Worm (Caenorhabditis elegans) whole organism, L2 larva: ENCODE results near the gene R09H10.5.

Source experiments
- R02D3.7 ChIP-seq: fragments of 150-350 bp; optimal IDR thresholded peaks from 2 replicates; lab custom pipeline; 2014; ENCODE audit warnings: missing biosample characterization, missing genetic modification characterization
- ZK546.5 ChIP-seq: sonication (generic microtip); optimal IDR thresholded peaks from 2 replicates; lab custom pipeline; 2017; ENCODE audit warnings: missing biosample characterization, missing genetic modification characterization
- aly-2 ChIP-seq: fragments of 150-350 bp; optimal IDR thresholded peaks from 2 replicates; lab custom pipeline; 2014; ENCODE audit warnings: missing biosample characterization, missing genetic modification characterization
- ama-1 ChIP-seq: fragments of 150-350 bp; optimal IDR thresholded peaks from 2 replicates; lab custom pipeline; 2018; ENCODE audit warnings: inconsistent platforms
- ceh-16 ChIP-seq: fragments of 150-350 bp; optimal IDR thresholded peaks from 2 replicates; lab custom pipeline; 2014; ENCODE audit warnings: missing biosample characterization, missing genetic modification characterization
- ceh-82 ChIP-seq: fragments of 150-350 bp; optimal IDR thresholded peaks from 2 replicates; lab custom pipeline; 2014; ENCODE audit warnings: missing biosample characterization, missing genetic modification characterization
- lin-13 ChIP-seq: fragments of 150-350 bp; optimal IDR thresholded peaks from 2 replicates; lab custom pipeline; 2014; ENCODE audit warnings: missing biosample characterization, missing genetic modification reagents, missing genetic modification characterization
- nhr-12 ChIP-seq: fragments of 150-350 bp; optimal IDR thresholded peaks from 2 replicates; lab custom pipeline; 2014; ENCODE audit warnings: missing biosample characterization, missing genetic modification characterization
- snpc-4 ChIP-seq: fragments of 150-350 bp; optimal IDR thresholded peaks from 2 replicates; lab custom pipeline; 2014; ENCODE audit warnings: missing biosample characterization, missing genetic modification characterization
- ztf-11 ChIP-seq: sonication (generic microtip); optimal IDR thresholded peaks from 2 replicates; lab custom pipeline; 2017; ENCODE audit warnings: missing biosample characterization, missing genetic modification characterization

ce11 chrIV:10664134-10664533 lies 35.5 kb upstream of the R09H10.5 start, which contains the start of gene K08C7.7:
- TF ChIP-seq ZK546.5 (tag; lab: Kevin White, UChicago), result no peak
- no peak for TF ChIP-seq R02D3.7 (tag; lab: Kevin White, UChicago)
- TF ChIP-seq snpc-4 (tag; lab: Kevin White, UChicago), result no peak
- no peak for TF ChIP-seq ceh-16 (tag; lab: Kevin White, UChicago)
- no peak for TF ChIP-seq aly-2 (tag; lab: Kevin White, UChicago)
- no peak for TF ChIP-seq lin-13 (GFP tag; lab: Kevin White, UChicago)
- TF ChIP-seq nhr-12 (tag; lab: Kevin White, UChicago), result no peak
- TF ChIP-seq ama-1 (lab: Kevin White, UChicago), result no peak
- no peak for TF ChIP-seq ceh-82 (tag; lab: Kevin White, UChicago)
- no peak for TF ChIP-seq ztf-11 (tag; lab: Kevin White, UChicago)
